Worm (Caenorhabditis elegans) whole organism, early embryonic: Measurements from ENCODE around the gene srbc-44.

Source experiments
- B0310.2 ChIP-seq: sonication (generic microtip); optimal IDR thresholded peaks from 2 replicates; lab custom pipeline; 2016; ENCODE audit warnings: mild to moderate bottlenecking, missing genetic modification characterization, missing compliant biosample characterization
- F13C5.2 ChIP-seq: sonication (generic microtip); optimal IDR thresholded peaks from 2 replicates; lab custom pipeline; 2017; ENCODE audit warnings: mild to moderate bottlenecking, missing genetic modification characterization, inconsistent platforms, missing compliant biosample characterization
- aly-1 ChIP-seq: sonication (generic microtip); optimal IDR thresholded peaks from 2 replicates; lab custom pipeline; 2016; ENCODE audit warnings: missing genetic modification characterization, missing compliant biosample characterization
- ama-1 ChIP-seq: fragments of 150-350 bp; optimal IDR thresholded peaks from 2 replicates; lab custom pipeline; 2014
- ceh-13 ChIP-seq: fragments of 200-800 bp; sonication (Bioruptor generic); optimal IDR thresholded peaks from 2 replicates; lab custom pipeline; 2018; ENCODE audit warnings: mild to moderate bottlenecking, missing genetic modification characterization, missing compliant biosample characterization
- ets-7 ChIP-seq: sonication (generic microtip); optimal IDR thresholded peaks from 2 replicates; lab custom pipeline; 2016; ENCODE audit warnings: missing genotype, missing genetic modification characterization, missing compliant biosample characterization
- flt-1 ChIP-seq: fragments of 200-800 bp; sonication (Bioruptor generic); IDR thresholded peaks from 2 replicates; pipeline ENCODE4 v1.3.6; 2022; ENCODE audit warnings: missing genetic modification characterization, missing compliant biosample characterization
- hmg-4 ChIP-seq: fragments of 200-800 bp; sonication (Bioruptor generic); optimal IDR thresholded peaks from 2 replicates; lab custom pipeline; 2018; ENCODE audit warnings: mild to moderate bottlenecking, missing genetic modification characterization, missing compliant biosample characterization
- hnd-1 ChIP-seq: sonication (generic microtip); optimal IDR thresholded peaks from 2 replicates; lab custom pipeline; 2016; ENCODE audit warnings: missing genetic modification characterization, missing compliant biosample characterization
- pes-1 ChIP-seq: fragments of 200-800 bp; sonication (Bioruptor generic); IDR thresholded peaks from 2 replicates; pipeline ENCODE4 v1.3.6; 2022; ENCODE audit warnings: missing genetic modification reagents, missing genetic modification characterization, missing compliant biosample characterization
- scrt-1 ChIP-seq: fragments of 200-800 bp; sonication (Bioruptor generic); IDR thresholded peaks from 2 replicates; pipeline ENCODE4 v1.3.6; 2022; ENCODE audit warnings: missing genetic modification characterization, missing compliant biosample characterization
- tbx-11 ChIP-seq: fragments of 200-800 bp; sonication (Bioruptor generic); IDR thresholded peaks from 2 replicates; pipeline ENCODE4 v1.3.6; 2022; ENCODE audit warnings: missing genetic modification characterization, missing compliant biosample characterization
- tbx-37 ChIP-seq: fragments of 200-800 bp; sonication (Bioruptor generic); conservative IDR thresholded peaks from 2 replicates; pipeline ENCODE4 v1.3.6; 2022; ENCODE audit warnings: missing genetic modification reagents, missing genetic modification characterization, missing compliant biosample characterization

DNA sequence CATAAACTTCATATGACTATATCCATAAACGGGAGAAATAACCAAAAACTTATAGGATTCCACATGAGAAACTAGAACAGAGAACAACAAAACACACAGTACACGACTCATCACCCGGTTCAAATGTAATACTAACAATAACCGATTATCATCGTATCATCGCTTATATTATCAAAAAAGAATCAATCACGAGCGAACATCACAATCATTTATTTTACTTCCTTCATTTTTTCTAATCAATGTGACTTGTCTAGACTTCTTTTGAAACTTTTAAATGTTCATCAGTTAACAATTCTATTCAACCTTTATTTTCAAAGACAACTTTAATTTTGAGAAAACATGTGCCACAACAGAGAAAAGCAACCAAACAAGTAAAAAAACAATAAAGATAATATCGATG is 6.8 kb upstream of the srbc-44 start, which contains the start of gene ugt-4:
- TF ChIP-seq ama-1 (lab: Kevin White, UChicago) = no peak
- no peak for TF ChIP-seq tbx-37
- TF ChIP-seq ceh-13 (GFP tag; lab: Kevin White, UChicago) = no peak
- TF ChIP-seq F13C5.2 (tag; lab: Kevin White, UChicago) = no peak
- no peak for TF ChIP-seq ets-7
- TF ChIP-seq B0310.2 (tag; lab: Kevin White, UChicago) = no peak
- TF ChIP-seq scrt-1 (GFP tag; lab: Robert Waterston, UW) = no peak
- no peak for TF ChIP-seq flt-1
- TF ChIP-seq hmg-4 (GFP tag; lab: Kevin White, UChicago) = no peak
- no peak for TF ChIP-seq hnd-1 (tag; lab: Kevin White, UChicago)
- no peak for TF ChIP-seq tbx-11
- TF ChIP-seq pes-1 (GFP tag; lab: Robert Waterston, UW) = no peak
- no peak for TF ChIP-seq aly-1
